Worm (Caenorhabditis elegans): ENCODE measurements around the gene C12D8.13.

Gene C12D8.13

DNA sequence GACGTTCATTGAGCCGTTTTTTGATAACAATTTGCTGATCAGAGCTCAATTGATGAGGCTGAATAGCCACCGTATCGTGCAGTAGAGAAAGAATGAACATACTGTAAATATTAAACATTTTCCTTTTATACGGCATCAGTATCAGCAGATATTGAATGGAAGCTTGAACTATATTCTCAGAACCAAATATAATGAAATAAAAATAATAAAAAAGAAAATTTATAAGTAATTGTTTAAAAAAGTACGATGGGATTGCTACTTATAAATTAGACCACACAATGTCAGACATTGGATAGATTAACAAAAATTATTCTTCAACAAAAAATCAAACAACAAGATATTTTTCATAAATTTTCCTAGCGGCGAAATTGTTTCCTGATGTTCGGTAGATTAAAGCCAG lies 14.0 kb downstream of the C12D8.13 start, which contains the start of gene rpc-25:
Gene rpc-25, minus strand, starts transcription at position 101 of the 400 bp plus-strand sequence.
- no peak for TF ChIP-seq tlp-1 (tag; optimal IDR thresholded peaks at IDR 0.05)
- no peak for TF ChIP-seq egl-27 (tag; optimal IDR thresholded peaks at IDR 0.05)
- TF ChIP-seq dpl-1 (GFP tag; optimal IDR thresholded peaks at IDR 0.05), result no peak
- TF ChIP-seq fkh-10 (GFP tag; optimal IDR thresholded peaks at IDR 0.05), result no peak
- no peak for TF ChIP-seq aha-1 (tag; optimal IDR thresholded peaks at IDR 0.05)
- no peak for TF ChIP-seq C04F5.9 (tag; optimal IDR thresholded peaks at IDR 0.05)
- TF ChIP-seq zag-1 (tag; optimal IDR thresholded peaks at IDR 0.05), result no peak
- TF ChIP-seq zip-4 (GFP tag; optimal IDR thresholded peaks at IDR 0.05), result no peak

DNA sequence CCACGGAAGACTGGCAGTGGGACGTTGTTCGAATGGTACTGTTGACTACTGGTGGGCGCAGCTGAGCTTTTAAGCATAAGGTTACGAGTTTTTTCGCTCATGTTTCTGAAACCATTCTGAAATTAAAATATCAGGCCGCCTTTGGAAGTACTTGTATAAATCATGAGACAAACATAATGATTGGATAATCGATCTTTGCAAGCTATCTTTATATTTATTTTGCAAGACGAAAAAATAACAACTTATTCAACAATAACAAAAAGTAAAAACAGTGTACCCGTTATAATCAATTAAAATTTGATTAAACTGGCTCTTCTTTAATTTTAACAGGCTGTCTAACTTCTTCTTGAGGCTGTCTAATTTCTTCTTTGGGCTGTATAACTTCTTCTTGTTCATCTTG lies 15.0 kb downstream of the C12D8.13 start, which contains the start of gene ZK856.16:
Gene ZK856.16, minus strand, starts transcription at position 101 of the 400 bp plus-strand sequence.
- no peak for TF ChIP-seq grh-1 (GFP tag; IDR thresholded peaks at IDR 0.05)
- no peak for TF ChIP-seq nhr-19 (GFP tag; conservative IDR thresholded peaks at IDR 0.05)

DNA sequence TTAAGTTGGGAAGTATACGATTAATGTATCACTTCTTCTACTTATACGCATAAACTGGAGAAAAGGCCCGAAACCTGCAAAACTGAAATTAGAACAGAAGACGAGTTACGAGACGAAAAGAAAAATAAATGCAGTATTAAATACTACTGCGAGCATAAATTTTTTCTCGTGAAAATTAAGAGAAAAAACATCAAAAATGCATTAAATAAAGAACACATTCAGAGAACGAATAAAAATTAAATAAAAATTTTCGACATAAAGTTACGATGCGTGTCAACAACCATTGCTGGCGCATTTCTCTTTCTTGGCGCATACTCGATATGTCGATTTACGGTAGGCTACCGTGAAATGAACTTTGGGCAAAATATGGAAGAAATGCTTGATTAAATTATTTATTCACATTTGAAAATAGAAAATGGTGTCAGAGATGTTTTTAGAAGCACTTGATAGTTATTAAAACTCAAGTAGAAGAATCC lies 15.6 kb downstream of the C12D8.13 start, which contains the start of the genes ZK856.19 and ZK856.11:
Gene ZK856.19, minus strand, starts transcription at position 51 of the 476 bp plus-strand sequence.
Gene ZK856.11, minus strand, starts transcription at position 76 of the 476 bp plus-strand sequence.
- TF ChIP-seq nhr-77 (tag; optimal IDR thresholded peaks at IDR 0.05) (peak; percentile 24), nhr-85 (tag) (peak; percentile 86), fos-1 (tag; optimal IDR thresholded peaks at IDR 0.05) (peak; percentile 27), xbp-1 (tag; optimal IDR thresholded peaks at IDR 0.05) (peak; percentile 77), grh-1 (GFP tag; IDR thresholded peaks at IDR 0.05) (peak; percentile 55; the same call in 1 of the 2 replicates), nhr-237 (tag; optimal IDR thresholded peaks at IDR 0.05) (no peak), mef-2 (tag; optimal IDR thresholded peaks at IDR 0.05) (no peak), ztf-11 (tag; optimal IDR thresholded peaks at IDR 0.05) (no peak), sox-4 (tag; optimal IDR thresholded peaks at IDR 0.05) (peak; percentile 0), unc-30 (tag; optimal IDR thresholded peaks at IDR 0.05) (no peak), lin-13 (GFP tag; optimal IDR thresholded peaks at IDR 0.05) (peak; percentile 1), efl-1 (optimal IDR thresholded peaks at IDR 0.05) (peak; percentile 63 to 74), efl-1 (GFP tag; optimal IDR thresholded peaks at IDR 0.05 in 1 of 2) (peak; percentile 66 to 97), ceh-63 (GFP tag; optimal IDR thresholded peaks at IDR 0.05) (no peak), ets-5 (GFP tag; IDR thresholded peaks at IDR 0.05) (no peak), nhr-47 (tag; optimal IDR thresholded peaks at IDR 0.05) (peak; percentile 83), nhr-71 (tag; optimal IDR thresholded peaks at IDR 0.05) (peak; percentile 85), elt-3 (tag; optimal IDR thresholded peaks at IDR 0.05) (peak in 2 of 6 experiments; percentile 2 to 18), egl-13 (tag; optimal IDR thresholded peaks at IDR 0.05) (no peak), F16B12.6 (tag; optimal IDR thresholded peaks at IDR 0.05) (peak; percentile 36), dsc-1 (tag; optimal IDR thresholded peaks at IDR 0.05) (peak; percentile 69), lir-3 (tag; optimal IDR thresholded peaks at IDR 0.05; ENCODE audit: poor library complexity) (peak; percentile 50), fkh-4 (tag; optimal IDR thresholded peaks at IDR 0.05; ENCODE audit: borderline replicate concordance) (no peak), sptf-1 (tag; optimal IDR thresholded peaks at IDR 0.05) (no peak), C16A3.4 (tag; optimal IDR thresholded peaks at IDR 0.05) (peak; percentile 68), nhr-84 (tag; optimal IDR thresholded peaks at IDR 0.05) (no peak), tlp-1 (tag; optimal IDR thresholded peaks at IDR 0.05) (no peak), zip-4 (GFP tag; optimal IDR thresholded peaks at IDR 0.05) (peak; percentile 4), snpc-4 (tag; optimal IDR thresholded peaks at IDR 0.05) (peak; percentile 69), unc-62 (GFP tag; optimal IDR thresholded peaks at IDR 0.05) (no peak), swsn-7 (tag; optimal IDR thresholded peaks at IDR 0.05) (peak; percentile 77), ama-1 (optimal IDR thresholded peaks at IDR 0.05) (peak; percentile 6), fkh-8 (tag; optimal IDR thresholded peaks at IDR 0.05) (no peak), nhr-19 (GFP tag; conservative IDR thresholded peaks at IDR 0.05) (peak; percentile 75), mab-9 (GFP tag; IDR thresholded peaks at IDR 0.05) (no peak), nhr-11 (tag; optimal IDR thresholded peaks at IDR 0.05) (peak; percentile 33), ceh-90 (tag; optimal IDR thresholded peaks at IDR 0.05) (no peak), aha-1 (tag; optimal IDR thresholded peaks at IDR 0.05) (no peak), irx-1 (tag; optimal IDR thresholded peaks at IDR 0.05) (peak; percentile 40), rnt-1 (tag; optimal IDR thresholded peaks at IDR 0.05) (peak; percentile 70), mep-1 (tag; optimal IDR thresholded peaks at IDR 0.05) (peak; percentile 88), nhr-20 (tag; optimal IDR thresholded peaks at IDR 0.05) (peak; percentile 78), lin-15B (tag; optimal IDR thresholded peaks at IDR 0.05) (peak; percentile 78), ces-1 (GFP tag; optimal IDR thresholded peaks at IDR 0.05) (no peak)
